Fruit fly (Drosophila melanogaster) whole organism, embryonic: ENCODE measurements around the gene DopEcR.

Experiments used
- Abd-B ChIP-seq: fragments of 200-800 bp; sonication (Bioruptor generic); optimal IDR thresholded peaks from 2 replicates; lab custom pipeline; 2018; ENCODE audit warnings: missing biosample characterization, mild to moderate bottlenecking, missing genetic modification characterization, moderate library complexity
- Asciz ChIP-seq: fragments of 200-800 bp; sonication (Bioruptor generic); optimal IDR thresholded peaks from 2 replicates; lab custom pipeline; 2017; ENCODE audit warnings: missing biosample characterization, mild to moderate bottlenecking, missing genetic modification characterization, missing genetic modification reagents
- B-H2 ChIP-seq: fragments of 200-800 bp; sonication (Bioruptor generic); optimal IDR thresholded peaks from 2 replicates; lab custom pipeline; 2018; ENCODE audit warnings: missing biosample characterization, mild to moderate bottlenecking, missing genetic modification characterization
- C15 ChIP-seq: fragments of 200-800 bp; sonication (Bioruptor generic); IDR thresholded peaks from 3 replicates; pipeline ENCODE4 v1.3.6; 2022; ENCODE audit warnings: missing biosample characterization, missing genetic modification characterization
- CG11398 ChIP-seq: fragments of 200-800 bp; sonication (Bioruptor generic); optimal IDR thresholded peaks from 2 replicates; lab custom pipeline; 2016; ENCODE audit warnings: missing biosample characterization, missing genetic modification characterization
- CG11560 ChIP-seq: fragments of 200-800 bp; sonication (Bioruptor generic); IDR thresholded peaks from 3 replicates; pipeline ENCODE4 v1.3.6; 2022; ENCODE audit warnings: missing biosample characterization, missing genetic modification characterization
- CG12236 ChIP-seq: fragments of 200-800 bp; sonication (Bioruptor generic); optimal IDR thresholded peaks from 2 replicates; lab custom pipeline; 2016; ENCODE audit warnings: missing biosample characterization, missing genetic modification characterization
- CG12744 ChIP-seq: fragments of 200-800 bp; sonication (Bioruptor generic); optimal IDR thresholded peaks from 2 replicates; lab custom pipeline; 2016; ENCODE audit warnings: missing biosample characterization, missing genetic modification characterization
- CG1529 ChIP-seq: fragments of 200-800 bp; sonication (Bioruptor generic); optimal IDR thresholded peaks from 3 replicates; lab custom pipeline; 2018; ENCODE audit warnings: missing biosample characterization, missing genetic modification characterization
- CG17328 ChIP-seq: fragments of 200-800 bp; sonication (Bioruptor generic); IDR thresholded peaks from 2 replicates; pipeline ENCODE4 v1.3.6; 2022; ENCODE audit warnings: missing biosample characterization, missing genetic modification characterization
- CG34376 ChIP-seq: fragments of 200-800 bp; sonication (Bioruptor generic); optimal IDR thresholded peaks from 2 replicates; lab custom pipeline; 2018; ENCODE audit warnings: missing biosample characterization, mild to moderate bottlenecking, missing genetic modification characterization
- CG3726 ChIP-seq: fragments of 200-800 bp; sonication (Bioruptor generic); IDR thresholded peaks from 3 replicates; pipeline ENCODE4, ENCODE4 v1.3.6; 2022; ENCODE audit warnings: missing biosample characterization, missing genetic modification characterization
- CG4404 ChIP-seq: fragments of 200-800 bp; sonication (Bioruptor generic); IDR thresholded peaks from 2 replicates; pipeline ENCODE4 v1.3.6; 2022; ENCODE audit warnings: missing biosample characterization, missing genetic modification characterization
- CG5953 ChIP-seq: fragments of 200-800 bp; sonication (Bioruptor generic); IDR thresholded peaks from 2 replicates; pipeline ENCODE4 v1.3.6; 2022; ENCODE audit warnings: missing biosample characterization, missing genetic modification characterization
- CG6813 ChIP-seq: fragments of 200-800 bp; sonication (Bioruptor generic); optimal IDR thresholded peaks from 2 replicates; lab custom pipeline; 2017; ENCODE audit warnings: missing biosample characterization, missing genetic modification characterization, mild to moderate bottlenecking, moderate library complexity, missing genetic modification reagents
- CG7271 ChIP-seq: fragments of 200-800 bp; sonication (Bioruptor generic); optimal IDR thresholded peaks from 2 replicates; lab custom pipeline; 2018; ENCODE audit warnings: missing biosample characterization, mild to moderate bottlenecking, missing genetic modification characterization, moderate library complexity
- Camta ChIP-seq: fragments of 200-800 bp; sonication (Bioruptor generic); optimal IDR thresholded peaks from 2 replicates; lab custom pipeline; 2016; ENCODE audit warnings: missing biosample characterization, missing genetic modification characterization
- Dbx ChIP-seq: fragments of 200-800 bp; sonication (Bioruptor generic); IDR thresholded peaks from 3 replicates; pipeline ENCODE4 v1.3.6; 2022; ENCODE audit warnings: missing biosample characterization, missing genetic modification characterization
- Ets65A ChIP-seq: fragments of 200-800 bp; sonication (Bioruptor generic); peaks from one replicate; lab custom pipeline; 2016; ENCODE audit warnings: missing biosample characterization, missing genetic modification characterization
- GATAe ChIP-seq: fragments of 200-800 bp; sonication (Bioruptor generic); conservative IDR thresholded peaks from 2 replicates; pipeline ENCODE4 v1.3.6; 2022; ENCODE audit warnings: missing biosample characterization, missing genetic modification characterization
- H15 ChIP-seq: fragments of 200-800 bp; sonication (Bioruptor generic); IDR thresholded peaks from 3 replicates; pipeline ENCODE4 v1.3.6; 2022; ENCODE audit warnings: missing biosample characterization, missing genetic modification characterization
- Hr39 ChIP-seq: fragments of >200 bp; optimal IDR thresholded peaks from 2 replicates; lab custom pipeline; 2017
- NFAT ChIP-seq: fragments of 200-800 bp; sonication (Bioruptor generic); IDR thresholded peaks from 2 replicates; pipeline ENCODE4 v1.3.6; 2022; ENCODE audit warnings: missing biosample characterization, missing genetic modification characterization
- TFAM ChIP-seq: fragments of 200-800 bp; sonication (Bioruptor generic); optimal IDR thresholded peaks from 2 replicates; lab custom pipeline; 2017; ENCODE audit warnings: missing biosample characterization, missing genetic modification characterization, inconsistent platforms
- Taf1 ChIP-seq: fragments of 200-800 bp; sonication (Bioruptor generic); IDR thresholded peaks from 2 replicates; pipeline ENCODE4 v1.3.6; 2022; ENCODE audit warnings: missing biosample characterization, missing genetic modification characterization
- Usf ChIP-seq: fragments of 200-800 bp; sonication (Bioruptor generic); optimal IDR thresholded peaks from 2 replicates; lab custom pipeline; 2017; ENCODE audit warnings: missing genotype, missing biosample characterization, missing genetic modification characterization
- amos ChIP-seq: fragments of 200-800 bp; sonication (Bioruptor generic); IDR thresholded peaks from 2 replicates; pipeline ENCODE4 v1.3.6; 2022; ENCODE audit warnings: missing biosample characterization, missing genetic modification characterization; ENCODE audit not compliant: partially characterized antibody
- ash1 ChIP-seq: fragments of 200-800 bp; sonication (Bioruptor generic); optimal IDR thresholded peaks from 2 replicates; lab custom pipeline; 2018; ENCODE audit warnings: missing biosample characterization, mild to moderate bottlenecking, missing genetic modification characterization
- bab2 ChIP-seq: fragments of 200-800 bp; sonication (Bioruptor generic); optimal IDR thresholded peaks from 2 replicates; lab custom pipeline; 2016; ENCODE audit warnings: missing biosample characterization, missing genetic modification characterization
- corto ChIP-seq: fragments of 200-800 bp; sonication (Bioruptor generic); optimal IDR thresholded peaks from 2 replicates; lab custom pipeline; 2016; ENCODE audit warnings: missing biosample characterization, mild to moderate bottlenecking, missing genetic modification characterization, moderate library complexity
- da ChIP-seq: fragments of 200-800 bp; sonication (Bioruptor generic); optimal IDR thresholded peaks from 2 replicates; lab custom pipeline; 2016; ENCODE audit warnings: missing biosample characterization, missing genetic modification characterization
- dan ChIP-seq: fragments of 200-800 bp; sonication (Bioruptor generic); IDR thresholded peaks from 2 replicates; pipeline ENCODE4 v1.3.6; 2022; ENCODE audit warnings: missing biosample characterization, missing genetic modification characterization
- emc ChIP-seq: fragments of 200-800 bp; sonication (Bioruptor generic); optimal IDR thresholded peaks from 2 replicates; lab custom pipeline; 2016; ENCODE audit warnings: missing biosample characterization, missing genetic modification characterization
- gcm ChIP-seq: fragments of 200-800 bp; sonication (Bioruptor generic); optimal IDR thresholded peaks from 2 replicates; lab custom pipeline; 2019; ENCODE audit warnings: missing biosample characterization, mild to moderate bottlenecking, missing genetic modification characterization, moderate library complexity
- her ChIP-seq: fragments of 200-800 bp; sonication (Bioruptor generic); optimal IDR thresholded peaks from 2 replicates; lab custom pipeline; 2016; ENCODE audit warnings: missing biosample characterization, missing genetic modification characterization
- kah ChIP-seq: fragments of 200-800 bp; sonication (Bioruptor generic); optimal IDR thresholded peaks from 2 replicates; lab custom pipeline; 2018; ENCODE audit warnings: missing biosample characterization, mild to moderate bottlenecking, missing genetic modification characterization
- onecut ChIP-seq: fragments of 200-800 bp; sonication (Bioruptor generic); IDR thresholded peaks from 2 replicates; pipeline ENCODE4 v1.3.6; 2022; ENCODE audit warnings: missing biosample characterization, missing genetic modification characterization
- pan ChIP-seq, 4 experiments: fragments of >200 bp in 3 of 4; fragments of 200-800 bp in 1 of 4; sonication (Bioruptor generic) in 1 of 4; optimal IDR thresholded peaks in 3 of 4; IDR thresholded peaks in 1 of 4; 2 replicates each; pipeline versions ENCODE4 v1.3.6 to Lab custom; 2017 to 2022; ENCODE audit warnings: missing biosample characterization in 2 of 4, missing genetic modification characterization in 2 of 4, mixed read lengths in 1 of 4
- pho ChIP-seq: fragments of 200-800 bp; sonication (Bioruptor generic); optimal IDR thresholded peaks from 2 replicates; lab custom pipeline; 2016; ENCODE audit warnings: missing biosample characterization, missing genetic modification characterization
- pita ChIP-seq: fragments of 200-800 bp; sonication (Bioruptor generic); optimal IDR thresholded peaks from 2 replicates; lab custom pipeline; 2017; ENCODE audit warnings: missing biosample characterization, mild to moderate bottlenecking, missing genetic modification characterization
- repo ChIP-seq: fragments of 200-800 bp; sonication (Bioruptor generic); optimal IDR thresholded peaks from 2 replicates; lab custom pipeline; 2016; ENCODE audit warnings: missing biosample characterization, missing genetic modification characterization
- schlank ChIP-seq: fragments of 200-800 bp; sonication (Bioruptor generic); optimal IDR thresholded peaks from 2 replicates; lab custom pipeline; 2018; ENCODE audit warnings: missing biosample characterization, mild to moderate bottlenecking, missing genetic modification characterization
- scrt ChIP-seq: fragments of 200-800 bp; sonication (Bioruptor generic); optimal IDR thresholded peaks from 2 replicates; lab custom pipeline; 2018; ENCODE audit warnings: missing biosample characterization, mild to moderate bottlenecking, missing genetic modification characterization, moderate library complexity
- sisA ChIP-seq: fragments of 200-800 bp; sonication (Bioruptor generic); IDR thresholded peaks from 2 replicates; pipeline ENCODE4 v1.3.6; 2022; ENCODE audit warnings: missing biosample characterization, missing genetic modification characterization
- sna ChIP-seq: fragments of 200-800 bp; sonication (Bioruptor generic); IDR thresholded peaks from 2 replicates; pipeline ENCODE4 v1.3.6; 2022; ENCODE audit warnings: missing biosample characterization, missing genetic modification characterization; ENCODE audit not compliant: partially characterized antibody
- tin ChIP-seq: fragments of 200-800 bp; sonication (Bioruptor generic); optimal IDR thresholded peaks from 3 replicates; lab custom pipeline; 2016; ENCODE audit warnings: missing biosample characterization, missing genetic modification characterization
- ttk ChIP-seq: fragments of 200-800 bp; sonication (Bioruptor generic); IDR thresholded peaks from 2 replicates; pipeline ENCODE4 v2.1.2; 2022; ENCODE audit warnings: missing biosample characterization, missing genetic modification characterization
- wor ChIP-seq: fragments of 200-800 bp; sonication (Bioruptor generic); IDR thresholded peaks from 2 replicates; pipeline ENCODE4 v1.3.6; 2022; ENCODE audit warnings: missing biosample characterization, missing genetic modification characterization

Gene DopEcR

DNA sequence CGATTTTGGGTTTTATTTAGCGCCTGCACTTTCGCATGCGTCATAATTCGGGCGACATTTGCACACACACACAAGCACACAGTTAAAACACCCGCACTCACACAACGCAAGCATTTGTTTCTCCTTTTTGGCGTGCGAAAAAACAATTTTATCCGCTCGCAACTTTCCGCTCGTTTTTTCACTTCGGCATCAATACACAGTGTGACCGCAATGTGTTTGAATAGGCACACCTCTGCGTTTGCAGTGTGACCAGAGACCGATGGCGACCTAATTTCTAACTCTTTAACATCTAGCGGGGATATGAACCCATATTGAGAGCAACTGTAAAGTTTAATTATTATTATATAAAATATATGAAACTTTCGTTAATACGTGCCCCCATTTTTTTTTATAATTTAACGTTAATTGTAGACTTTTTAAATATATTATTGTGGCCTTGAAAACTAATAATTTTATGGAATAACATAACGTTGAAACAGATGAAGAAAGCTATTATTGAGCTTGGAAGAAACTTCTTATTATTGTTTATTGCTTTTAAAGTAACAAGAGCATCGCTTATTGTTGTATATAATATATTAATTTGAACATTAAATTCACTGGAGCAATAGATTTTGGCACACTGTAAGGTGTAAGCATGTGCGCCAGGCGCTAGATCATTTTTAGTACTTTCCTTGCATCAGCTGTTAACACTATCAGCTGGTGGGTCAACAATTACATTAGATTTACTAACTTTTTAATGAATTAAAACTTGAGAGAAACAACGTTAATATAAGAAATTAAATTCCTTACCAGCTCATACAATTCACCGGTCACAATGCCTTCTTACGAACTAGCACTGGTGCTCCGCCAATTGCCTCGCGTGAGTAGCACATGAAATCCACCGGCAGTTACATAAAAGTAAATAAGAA, 16.0 kb downstream of the DopEcR start, which contains the start of the genes Cip4 and mRpS6 (continued):
- TF ChIP-seq dan (GFP tag; lab: Robert Waterston, UW) (no peak), CG1529 (GFP tag; lab: Kevin White, UChicago) (peak; percentile 56), GATAe (GFP tag; lab: Robert Waterston, UW) (no peak), sna (no peak), emc (GFP tag; lab: Kevin White, UChicago) (no peak), CG11398 (no peak), pita (GFP tag; lab: Kevin White, UChicago) (peak; percentile 54), Camta (no peak), CG17328 (GFP tag; lab: Robert Waterston, UW) (peak; percentile 86), da (GFP tag; lab: Kevin White, UChicago) (no peak), kah (GFP tag; lab: Kevin White, UChicago) (no peak), NFAT (GFP tag; lab: Robert Waterston, UW) (peak; percentile 57; the same call in 1 of the 2 replicates), corto (GFP tag; lab: Kevin White, UChicago) (peak; percentile 47), Usf (GFP tag; lab: Kevin White, UChicago) (peak; percentile 67), pan (optimal IDR thresholded peaks at IDR 0.05; lab: Kevin White, UChicago) (no peak), pan (GFP tag; optimal IDR thresholded peaks at IDR 0.05 in 1 of 2, IDR thresholded peaks at IDR 0.05 in 1 of 2) (peak in 1 of 2 experiments; percentile 77), Asciz (GFP tag; lab: Kevin White, UChicago) (peak; percentile 47), pho (GFP tag; lab: Kevin White, UChicago) (peak; percentile 45), her (GFP tag; lab: Kevin White, UChicago) (no peak), CG3726 (GFP tag; lab: Robert Waterston, UW) (peak; percentile 76), scrt (GFP tag; lab: Kevin White, UChicago) (no peak), CG12744 (GFP tag; lab: Kevin White, UChicago) (peak; percentile 47), Ets65A (peak; percentile 91), C15 (GFP tag; lab: Robert Waterston, UW) (0 out of 3 replicates have a peak, but pooled peaks have one; percentile 55), CG4404 (GFP tag; lab: Robert Waterston, UW) (0 out of 2 replicates have a peak, but pooled peaks have one; percentile 30), Abd-B (GFP tag; lab: Kevin White, UChicago) (peak; percentile 88), repo (no peak), gcm (GFP tag; lab: Kevin White, UChicago) (peak; percentile 79), CG12236 (no peak), CG5953 (GFP tag; lab: Robert Waterston, UW) (peak; percentile 87), CG34376 (peak; percentile 47), tin (GFP tag; lab: Kevin White, UChicago) (no peak), CG11560 (tag; lab: Robert Waterston, UW) (0 out of 3 replicates have a peak, but pooled peaks have one; percentile 42), sisA (GFP tag; lab: Robert Waterston, UW) (peak; percentile 77), ash1 (GFP tag; lab: Kevin White, UChicago) (peak; percentile 3), H15 (GFP tag; lab: Robert Waterston, UW) (0 out of 3 replicates have a peak, but pooled peaks have one; percentile 48), CG7271 (tag; lab: Kevin White, UChicago) (no peak), B-H2 (GFP tag; lab: Kevin White, UChicago) (peak; percentile 85), CG6813 (no peak), schlank (tag; lab: Kevin White, UChicago) (no peak), Taf1 (peak; percentile 63), bab2 (peak; percentile 49), wor (GFP tag; lab: Robert Waterston, UW) (peak; percentile 61), Dbx (GFP tag; lab: Robert Waterston, UW) (peak; percentile 62; the same call in 1 of the 3 replicates), onecut (GFP tag; lab: Robert Waterston, UW) (peak; percentile 41; the same call in 1 of the 2 replicates), TFAM (GFP tag; lab: Kevin White, UChicago) (no peak), amos (GFP tag; lab: Robert Waterston, UW) (peak; percentile 49; the same call in 1 of the 2 replicates), Hr39 (lab: Kevin White, UChicago) (no peak), ttk (GFP tag; lab: Robert Waterston, UW) (peak; percentile 63)
